Worm (Caenorhabditis elegans) whole organism, mixed stage, embryonic: Measurements from ENCODE around the gene ggtb-1.

ENCODE experiments used
- M03D4.4 ChIP-seq: sonication (generic microtip); optimal IDR thresholded peaks from 2 replicates; lab custom pipeline; 2017; ENCODE audit warnings: mild to moderate bottlenecking, missing genetic modification characterization, missing compliant biosample characterization
- bed-3 ChIP-seq: fragments of 200-800 bp; sonication (Bioruptor generic); optimal IDR thresholded peaks from 3 replicates; lab custom pipeline; 2018; ENCODE audit warnings: mild to moderate bottlenecking, missing genetic modification characterization, moderate library complexity, missing compliant biosample characterization
- ceh-39 ChIP-seq: fragments of 150-350 bp; optimal IDR thresholded peaks from 2 replicates; lab custom pipeline; 2014; ENCODE audit warnings: missing biosample characterization, missing genetic modification characterization
- ceh-43 ChIP-seq: fragments of 200-800 bp; sonication (Bioruptor generic); optimal IDR thresholded peaks from 2 replicates; lab custom pipeline; 2018; ENCODE audit warnings: mild to moderate bottlenecking, missing genetic modification characterization, moderate library complexity, missing compliant biosample characterization
- ceh-83 ChIP-seq: fragments of 200-800 bp; sonication (Bioruptor generic); optimal IDR thresholded peaks from 2 replicates; lab custom pipeline; 2018; ENCODE audit warnings: mild to moderate bottlenecking, missing genetic modification characterization, missing compliant biosample characterization
- ces-1 ChIP-seq: fragments of 150-350 bp; optimal IDR thresholded peaks from 2 replicates; lab custom pipeline; 2014; ENCODE audit warnings: missing biosample characterization, missing genetic modification reagents, missing genetic modification characterization
- cnd-1 ChIP-seq: fragments of 200-800 bp; sonication (Bioruptor generic); optimal IDR thresholded peaks from 2 replicates; lab custom pipeline; 2018; ENCODE audit warnings: mild to moderate bottlenecking, missing genetic modification characterization, missing compliant biosample characterization
- drap-1 ChIP-seq: fragments of 200-800 bp; sonication (Bioruptor generic); optimal IDR thresholded peaks from 3 replicates; lab custom pipeline; 2018; ENCODE audit warnings: mild to moderate bottlenecking, missing genetic modification characterization, missing compliant biosample characterization
- elt-1 ChIP-seq: sonication (generic microtip); optimal IDR thresholded peaks from 2 replicates; lab custom pipeline; 2017; ENCODE audit warnings: missing genetic modification characterization, mild to moderate bottlenecking, missing compliant biosample characterization, antibody characterized with exemption, moderate library complexity, borderline replicate concordance; ENCODE audit not compliant: insufficient read depth
- flh-1 ChIP-seq: fragments of 200-800 bp; sonication (Bioruptor generic); optimal IDR thresholded peaks from 2 replicates; lab custom pipeline; 2018; ENCODE audit warnings: mild to moderate bottlenecking, missing genetic modification characterization, moderate library complexity, missing compliant biosample characterization
- hlh-1 ChIP-seq: fragments of 150-350 bp; optimal IDR thresholded peaks from 2 replicates; lab custom pipeline; 2014; ENCODE audit warnings: missing biosample characterization, missing genetic modification reagents, missing genetic modification characterization
- lin-32 ChIP-seq: fragments of 200-800 bp; sonication (Bioruptor generic); optimal IDR thresholded peaks from 2 replicates; lab custom pipeline; 2018; ENCODE audit warnings: mild to moderate bottlenecking, missing genetic modification characterization, missing compliant biosample characterization
- mab-5 ChIP-seq: fragments of 150-350 bp; optimal IDR thresholded peaks from 2 replicates; lab custom pipeline; 2014; ENCODE audit warnings: missing biosample characterization, missing genetic modification characterization
- mep-1 ChIP-seq: fragments of 150-350 bp; optimal IDR thresholded peaks from 2 replicates; lab custom pipeline; 2017; ENCODE audit warnings: missing biosample characterization, missing genetic modification reagents, missing genetic modification characterization, inconsistent platforms
- mls-2 ChIP-seq: sonication (generic microtip); optimal IDR thresholded peaks from 2 replicates; lab custom pipeline; 2016; ENCODE audit warnings: mild to moderate bottlenecking, missing genetic modification characterization, moderate library complexity, missing compliant biosample characterization
- nhr-2 ChIP-seq: fragments of 150-350 bp; optimal IDR thresholded peaks from 2 replicates; lab custom pipeline; 2014; ENCODE audit warnings: missing biosample characterization, missing genetic modification characterization
- nhr-28 ChIP-seq: fragments of 150-350 bp; optimal IDR thresholded peaks from 2 replicates; lab custom pipeline; 2014; ENCODE audit warnings: missing biosample characterization, missing genetic modification characterization
- nhr-76 ChIP-seq: sonication (generic microtip); optimal IDR thresholded peaks from 2 replicates; lab custom pipeline; 2017; ENCODE audit warnings: missing biosample characterization, missing genetic modification characterization
- pha-4 ChIP-seq: fragments of 150-350 bp; optimal IDR thresholded peaks from 2 replicates; lab custom pipeline; 2018; ENCODE audit warnings: missing biosample characterization, missing genetic modification reagents, missing genetic modification characterization
- sem-2 ChIP-seq: fragments of 200-800 bp; sonication (Bioruptor generic); optimal IDR thresholded peaks from 2 replicates; lab custom pipeline; 2018; ENCODE audit warnings: mild to moderate bottlenecking, missing genetic modification characterization, missing compliant biosample characterization
- snpc-4 ChIP-seq: fragments of 150-350 bp; optimal IDR thresholded peaks from 2 replicates; lab custom pipeline; 2014; ENCODE audit warnings: missing biosample characterization, missing genetic modification characterization
- sptf-1 ChIP-seq: sonication (generic microtip); optimal IDR thresholded peaks from 2 replicates; lab custom pipeline; 2017; ENCODE audit warnings: mild to moderate bottlenecking, missing genetic modification characterization, moderate library complexity, missing compliant biosample characterization
- tbx-8 ChIP-seq: fragments of 200-800 bp; sonication (Bioruptor generic); optimal IDR thresholded peaks from 2 replicates; lab custom pipeline; 2018; ENCODE audit warnings: mild to moderate bottlenecking, missing genetic modification characterization, moderate library complexity, missing compliant biosample characterization
- unc-120 ChIP-seq: sonication (generic microtip); optimal IDR thresholded peaks from 2 replicates; lab custom pipeline; 2017; ENCODE audit warnings: missing genetic modification characterization, missing compliant biosample characterization; ENCODE audit not compliant: poor library complexity, severe bottlenecking
- unc-39 ChIP-seq: fragments of 150-350 bp; optimal IDR thresholded peaks from 2 replicates; lab custom pipeline; 2014; ENCODE audit warnings: missing biosample characterization, missing genetic modification characterization
- unc-62 ChIP-seq: fragments of 150-350 bp; optimal IDR thresholded peaks from 2 replicates; lab custom pipeline; 2014; ENCODE audit warnings: missing biosample characterization, missing genetic modification reagents, missing genetic modification characterization
- zip-8 ChIP-seq: fragments of 150-350 bp; optimal IDR thresholded peaks from 2 replicates; lab custom pipeline; 2014; ENCODE audit warnings: missing biosample characterization, missing genetic modification characterization
- ztf-11 ChIP-seq: fragments of 150-350 bp; optimal IDR thresholded peaks from 2 replicates; lab custom pipeline; 2014; ENCODE audit warnings: missing biosample characterization, missing genetic modification characterization

The ggtb-1 gene

ce11 chrIII:7133559-7133958 is at the start of gene ggtb-1, which contains the start of gene pot-1:
ggtb-1 (plus strand) TSS chrIII:7133766.
pot-1 (minus strand) TSS chrIII:7133678.
- TF ChIP-seq sptf-1 (tag; lab: Kevin White, UChicago) (no peak), ztf-11 (tag; lab: Kevin White, UChicago) (no peak), ces-1 (GFP tag; lab: Kevin White, UChicago) (peak; percentile 27)

ce11 chrIII:7084908-7085307 is 48.7 kb upstream of the ggtb-1 start, which contains the start of gene tofu-7:
tofu-7 (minus strand) TSS chrIII:7085018.
- TF ChIP-seq hlh-1: no peak
- no peak for TF ChIP-seq nhr-2
- no peak for TF ChIP-seq mls-2 (tag; lab: Kevin White, UChicago)

ce11 chrIII:7087180-7087579 is 46.4 kb upstream of the ggtb-1 start:
- TF ChIP-seq ceh-43 (no peak), ces-1 (GFP tag; lab: Kevin White, UChicago) (no peak), cnd-1 (tag; lab: Kevin White, UChicago) (no peak), snpc-4 (tag; lab: Kevin White, UChicago) (no peak), nhr-28 (tag; lab: Kevin White, UChicago) (no peak), M03D4.4 (tag; lab: Kevin White, UChicago) (no peak), flh-1 (GFP tag; lab: Kevin White, UChicago) (no peak)

ce11 chrIII:7087691-7088323 is 45.8 kb upstream of the ggtb-1 start, which contains the start of gene fubl-2:
fubl-2 (minus strand) TSS chrIII:7087741.
- TF ChIP-seq cnd-1 (tag; lab: Kevin White, UChicago) (no peak), mab-5 (tag; lab: Kevin White, UChicago) (no peak), bed-3 (no peak), drap-1 (GFP tag; lab: Kevin White, UChicago) (no peak), sptf-1 (tag; lab: Kevin White, UChicago) (no peak), ces-1 (GFP tag; lab: Kevin White, UChicago) (peak; percentile 4), pha-4 (tag; lab: Kevin White, UChicago) (no peak), ztf-11 (tag; lab: Kevin White, UChicago) (no peak), mls-2 (tag; lab: Kevin White, UChicago) (no peak), mep-1 (tag; lab: Kevin White, UChicago) (peak; percentile 27), ceh-39 (peak; percentile 80), nhr-28 (tag; lab: Kevin White, UChicago) (no peak), unc-120 (tag; lab: Kevin White, UChicago) (no peak), elt-1 (no peak)

ce11 chrIII:7090545-7090944 is 43.0 kb upstream of the ggtb-1 start, which contains the start of gene ZK418.10:
ZK418.10 (minus strand) TSS chrIII:7090692.
- no peak for TF ChIP-seq ceh-83 (GFP tag; lab: Kevin White, UChicago)
- TF ChIP-seq pha-4 (tag; lab: Kevin White, UChicago): no peak
- TF ChIP-seq ztf-11 (tag; lab: Kevin White, UChicago): no peak
- no peak for TF ChIP-seq mls-2 (tag; lab: Kevin White, UChicago)
- TF ChIP-seq unc-62 (GFP tag; lab: Kevin White, UChicago): no peak
- no peak for TF ChIP-seq tbx-8
- TF ChIP-seq nhr-76 (tag; lab: Kevin White, UChicago): no peak
- no peak for TF ChIP-seq cnd-1 (tag; lab: Kevin White, UChicago)

ce11 chrIII:7091042-7091441 is 42.5 kb upstream of the ggtb-1 start, which contains the start of gene ZK418.2:
ZK418.2 (plus strand) TSS chrIII:7091342.
- TF ChIP-seq M03D4.4 (tag; lab: Kevin White, UChicago): no peak

ce11 chrIII:7095156-7095555 is 38.4 kb upstream of the ggtb-1 start, which contains the start of gene nhr-9:
nhr-9 (plus strand) TSS chrIII:7095462.
- TF ChIP-seq mab-5 (tag; lab: Kevin White, UChicago) (no peak), M03D4.4 (tag; lab: Kevin White, UChicago) (no peak), sem-2 (GFP tag; lab: Kevin White, UChicago) (no peak), zip-8 (tag; lab: Kevin White, UChicago) (no peak), ceh-83 (GFP tag; lab: Kevin White, UChicago) (no peak), unc-39 (tag; lab: Kevin White, UChicago) (no peak), cnd-1 (tag; lab: Kevin White, UChicago) (no peak), mep-1 (tag; lab: Kevin White, UChicago) (no peak), nhr-2 (no peak), lin-32 (no peak), nhr-76 (tag; lab: Kevin White, UChicago) (no peak), drap-1 (GFP tag; lab: Kevin White, UChicago) (no peak), nhr-28 (tag; lab: Kevin White, UChicago) (no peak), flh-1 (GFP tag; lab: Kevin White, UChicago) (no peak), unc-120 (tag; lab: Kevin White, UChicago) (no peak), hlh-1 (no peak)
